Fruit fly (Drosophila melanogaster) whole organism, embryonic: ENCODE measurements around the gene GstT4.

ENCODE experiments used
- Antp ChIP-seq: fragments of 200-800 bp; sonication (Bioruptor generic); optimal IDR thresholded peaks from 3 replicates; lab custom pipeline; 2016; ENCODE audit warnings: missing biosample characterization, missing genetic modification characterization
- Asciz ChIP-seq: fragments of 200-800 bp; sonication (Bioruptor generic); optimal IDR thresholded peaks from 2 replicates; lab custom pipeline; 2017; ENCODE audit warnings: missing biosample characterization, mild to moderate bottlenecking, missing genetic modification characterization, missing genetic modification reagents
- B-H2 ChIP-seq: fragments of 200-800 bp; sonication (Bioruptor generic); optimal IDR thresholded peaks from 2 replicates; lab custom pipeline; 2018; ENCODE audit warnings: missing biosample characterization, mild to moderate bottlenecking, missing genetic modification characterization
- Bteb2 ChIP-seq: fragments of 200-800 bp; sonication (Bioruptor generic); optimal IDR thresholded peaks from 2 replicates; lab custom pipeline; 2016; ENCODE audit warnings: missing biosample characterization, missing genetic modification characterization
- CG1024 ChIP-seq: fragments of 200-800 bp; sonication (Bioruptor generic); IDR thresholded peaks from 2 replicates; pipeline ENCODE4 v1.3.6; 2022; ENCODE audit warnings: missing biosample characterization, missing genetic modification characterization
- CG10654 ChIP-seq: fragments of 200-800 bp; sonication (Bioruptor generic); optimal IDR thresholded peaks from 2 replicates; lab custom pipeline; 2016; ENCODE audit warnings: missing biosample characterization, missing genetic modification characterization
- CG11093 ChIP-seq: fragments of 200-800 bp; sonication (Bioruptor generic); IDR thresholded peaks from 3 replicates; pipeline ENCODE4 v1.3.6; 2022; ENCODE audit warnings: missing biosample characterization, missing genetic modification characterization
- CG15601 ChIP-seq: fragments of 200-800 bp; sonication (Bioruptor generic); optimal IDR thresholded peaks from 3 replicates; lab custom pipeline; 2019; ENCODE audit warnings: missing biosample characterization, mild to moderate bottlenecking, missing genetic modification characterization, moderate library complexity
- CG17186 ChIP-seq: fragments of 200-800 bp; sonication (Bioruptor generic); optimal IDR thresholded peaks from 3 replicates; lab custom pipeline; 2017; ENCODE audit warnings: missing biosample characterization, missing genetic modification reagents, missing genetic modification characterization
- CG18262 ChIP-seq: fragments of 200-800 bp; optimal IDR thresholded peaks from 3 replicates; lab custom pipeline; 2019; ENCODE audit warnings: missing biosample characterization, mild to moderate bottlenecking, missing genetic modification characterization, moderate library complexity
- CG30431 ChIP-seq: fragments of 200-800 bp; sonication (Bioruptor generic); optimal IDR thresholded peaks from 2 replicates; lab custom pipeline; 2017; ENCODE audit warnings: missing biosample characterization, missing genetic modification characterization
- CG31365 ChIP-seq: fragments of 200-800 bp; sonication (Bioruptor generic); optimal IDR thresholded peaks from 2 replicates; lab custom pipeline; 2018; ENCODE audit warnings: missing biosample characterization, mild to moderate bottlenecking, missing genetic modification characterization
- CG6765 ChIP-seq: fragments of 200-800 bp; sonication (Bioruptor generic); optimal IDR thresholded peaks from 3 replicates; lab custom pipeline; 2017; ENCODE audit warnings: missing biosample characterization, mild to moderate bottlenecking, missing genetic modification characterization
- CG7987 ChIP-seq: fragments of 200-800 bp; sonication (Bioruptor generic); optimal IDR thresholded peaks from 2 replicates; lab custom pipeline; 2018; ENCODE audit warnings: missing biosample characterization, mild to moderate bottlenecking, missing genetic modification characterization, moderate library complexity
- CG8765 ChIP-seq: fragments of 200-800 bp; sonication (Bioruptor generic); IDR thresholded peaks from 2 replicates; pipeline ENCODE4 v1.3.6; 2022; ENCODE audit warnings: missing biosample characterization, missing genetic modification characterization
- CG8924 ChIP-seq: fragments of 200-800 bp; optimal IDR thresholded peaks from 3 replicates; lab custom pipeline; 2019; ENCODE audit warnings: missing biosample characterization, mild to moderate bottlenecking, missing genetic modification characterization, moderate library complexity
- CG9797 ChIP-seq: fragments of 200-800 bp; sonication (Bioruptor generic); optimal IDR thresholded peaks from 3 replicates; lab custom pipeline; 2018; ENCODE audit warnings: missing biosample characterization, mild to moderate bottlenecking, missing genetic modification characterization
- CHES-1-like ChIP-seq: fragments of 200-800 bp; sonication (Bioruptor generic); optimal IDR thresholded peaks from 2 replicates; lab custom pipeline; 2016; ENCODE audit warnings: missing biosample characterization, missing genetic modification characterization
- D19A ChIP-seq: fragments of 200-800 bp; optimal IDR thresholded peaks from 3 replicates; lab custom pipeline; 2019; ENCODE audit warnings: missing biosample characterization, mild to moderate bottlenecking, missing genetic modification characterization, moderate library complexity
- Dll ChIP-seq: fragments of 200-800 bp; sonication (Bioruptor generic); IDR thresholded peaks from 4 replicates; pipeline ENCODE4 v1.3.6; 2022; ENCODE audit warnings: missing biosample characterization, missing genetic modification characterization; ENCODE audit not compliant: partially characterized antibody
- Dref ChIP-seq: fragments of 200-800 bp; sonication (Bioruptor generic); IDR thresholded peaks from 2 replicates; pipeline ENCODE4 v1.3.6; 2022; ENCODE audit warnings: missing biosample characterization, missing genetic modification characterization
- Eip74EF ChIP-seq, 2 experiments: fragments of 200-800 bp in 1 of 2; fragments of >200 bp in 1 of 2; sonication (Bioruptor generic) in 1 of 2; optimal IDR thresholded peaks; 2 replicates each; lab custom pipeline; 2017 to 2019; ENCODE audit warnings: missing biosample characterization in 2 of 2, missing genetic modification characterization in 2 of 2, mild to moderate bottlenecking in 1 of 2, moderate library complexity in 1 of 2
- Elba2 ChIP-seq: fragments of 200-800 bp; sonication (Bioruptor generic); optimal IDR thresholded peaks from 3 replicates; lab custom pipeline; 2016; ENCODE audit warnings: missing biosample characterization, missing genetic modification characterization
- Jarid2 ChIP-seq: fragments of 200-800 bp; sonication (Bioruptor generic); optimal IDR thresholded peaks from 3 replicates; lab custom pipeline; 2017; ENCODE audit warnings: mild to moderate bottlenecking, missing biosample characterization, missing genetic modification reagents, missing genetic modification characterization
- Lhr ChIP-seq: fragments of 200-800 bp; sonication (Bioruptor generic); optimal IDR thresholded peaks from 3 replicates; lab custom pipeline; 2017; ENCODE audit warnings: mild to moderate bottlenecking, missing biosample characterization, missing genetic modification reagents, missing genetic modification characterization
- Nf-YB ChIP-seq: fragments of 200-800 bp; sonication (Bioruptor generic); optimal IDR thresholded peaks from 3 replicates; lab custom pipeline; 2019; ENCODE audit warnings: missing biosample characterization, mild to moderate bottlenecking, missing genetic modification characterization, moderate library complexity
- Stat92E ChIP-seq, 3 experiments: fragments of >200 bp in 2 of 3; fragments of 200-800 bp in 1 of 3; sonication (Bioruptor generic) in 1 of 3; optimal IDR thresholded peaks; 2 replicates each; lab custom pipeline; 2017 to 2019; ENCODE audit warnings: missing biosample characterization in 3 of 3, missing genetic modification characterization in 3 of 3, mild to moderate bottlenecking in 1 of 3, moderate library complexity in 1 of 3
- Tbp ChIP-seq: fragments of >200 bp; optimal IDR thresholded peaks from 2 replicates; lab custom pipeline; 2018; ENCODE audit warnings: missing biosample characterization, missing genetic modification characterization
- YL-1 ChIP-seq: fragments of 200-800 bp; sonication (Bioruptor generic); optimal IDR thresholded peaks from 3 replicates; lab custom pipeline; 2017; ENCODE audit warnings: missing biosample characterization, mild to moderate bottlenecking, missing genetic modification characterization
- amos ChIP-seq: fragments of 200-800 bp; sonication (Bioruptor generic); IDR thresholded peaks from 2 replicates; pipeline ENCODE4 v1.3.6; 2022; ENCODE audit warnings: missing biosample characterization, missing genetic modification characterization; ENCODE audit not compliant: partially characterized antibody
- ara ChIP-seq: fragments of 200-800 bp; sonication (Bioruptor generic); IDR thresholded peaks from 2 replicates; pipeline ENCODE4 v1.3.6; 2022; ENCODE audit warnings: missing biosample characterization, missing genetic modification characterization
- az2 ChIP-seq: fragments of 200-800 bp; sonication (Bioruptor generic); optimal IDR thresholded peaks from 3 replicates; lab custom pipeline; 2016; ENCODE audit warnings: missing biosample characterization, missing genetic modification characterization
- br ChIP-seq: fragments of >200 bp; optimal IDR thresholded peaks from 2 replicates; lab custom pipeline; 2017
- bsh ChIP-seq, 2 experiments: fragments of 200-800 bp; sonication (Bioruptor generic); optimal IDR thresholded peaks; 2 replicates each; lab custom pipeline; 2017 to 2018; ENCODE audit warnings: mild to moderate bottlenecking in 2 of 2, missing biosample characterization in 2 of 2, missing genetic modification characterization in 2 of 2, moderate library complexity in 1 of 2
- cad ChIP-seq: fragments of >200 bp; optimal IDR thresholded peaks from 2 replicates; lab custom pipeline; 2017; ENCODE audit warnings: missing biosample characterization, missing genetic modification characterization
- chif ChIP-seq, 2 experiments: fragments of 200-800 bp; sonication (Bioruptor generic); optimal IDR thresholded peaks; 3 replicates each; lab custom pipeline; 2016; ENCODE audit warnings: missing biosample characterization in 2 of 2, missing genetic modification characterization in 2 of 2
- chinmo ChIP-seq: fragments of 200-800 bp; sonication (Bioruptor generic); IDR thresholded peaks from 4 replicates; pipeline ENCODE4 v1.3.6; 2022; ENCODE audit warnings: missing biosample characterization, missing genetic modification characterization; ENCODE audit not compliant: partially characterized antibody
- ems ChIP-seq: fragments of 200-800 bp; sonication (Bioruptor generic); optimal IDR thresholded peaks from 3 replicates; lab custom pipeline; 2016; ENCODE audit warnings: missing biosample characterization, missing genetic modification characterization
- her ChIP-seq: fragments of 200-800 bp; sonication (Bioruptor generic); optimal IDR thresholded peaks from 2 replicates; lab custom pipeline; 2016; ENCODE audit warnings: missing biosample characterization, missing genetic modification characterization
- inv ChIP-seq: fragments of 200-800 bp; sonication (Bioruptor generic); IDR thresholded peaks from 2 replicates; pipeline ENCODE4 v1.3.6; 2022; ENCODE audit warnings: missing biosample characterization, missing genetic modification characterization; ENCODE audit not compliant: partially characterized antibody
- jumu ChIP-seq: fragments of 200-800 bp; sonication (Bioruptor generic); optimal IDR thresholded peaks from 3 replicates; lab custom pipeline; 2016; ENCODE audit warnings: missing biosample characterization, missing genetic modification characterization
- kay ChIP-seq: fragments of 200-800 bp; sonication (Bioruptor generic); optimal IDR thresholded peaks from 2 replicates; lab custom pipeline; 2016; ENCODE audit warnings: missing biosample characterization, missing genetic modification characterization
- pb ChIP-seq: fragments of 200-800 bp; sonication (Bioruptor generic); optimal IDR thresholded peaks from 3 replicates; lab custom pipeline; 2016; ENCODE audit warnings: missing biosample characterization, missing genetic modification characterization
- row ChIP-seq: fragments of 200-800 bp; sonication (Bioruptor generic); IDR thresholded peaks from 3 replicates; pipeline ENCODE4 v1.3.6; 2022; ENCODE audit warnings: missing biosample characterization, missing genetic modification characterization
- sens ChIP-seq: fragments of 200-800 bp; sonication (Bioruptor generic); peaks from one replicate; lab custom pipeline; 2016; ENCODE audit warnings: missing biosample characterization, missing genetic modification characterization
- sima ChIP-seq: fragments of 200-800 bp; sonication (Bioruptor generic); optimal IDR thresholded peaks from 2 replicates; lab custom pipeline; 2016; ENCODE audit warnings: missing biosample characterization, missing genetic modification characterization
- tgo ChIP-seq: fragments of 200-800 bp; sonication (Bioruptor generic); IDR thresholded peaks from 3 replicates; pipeline ENCODE4 v1.3.6; 2022; ENCODE audit warnings: missing biosample characterization, missing genetic modification characterization
- usp ChIP-seq: fragments of >200 bp; optimal IDR thresholded peaks from 2 replicates; lab custom pipeline; 2017; ENCODE audit warnings: missing biosample characterization, missing genetic modification characterization
- vfl ChIP-seq: fragments of 200-800 bp; sonication (Bioruptor generic); optimal IDR thresholded peaks from 2 replicates; lab custom pipeline; 2016; ENCODE audit warnings: missing biosample characterization, missing genetic modification characterization
- yki ChIP-seq: fragments of >200 bp; optimal IDR thresholded peaks from 3 replicates; lab custom pipeline; 2018

GstT4 gene

DNA sequence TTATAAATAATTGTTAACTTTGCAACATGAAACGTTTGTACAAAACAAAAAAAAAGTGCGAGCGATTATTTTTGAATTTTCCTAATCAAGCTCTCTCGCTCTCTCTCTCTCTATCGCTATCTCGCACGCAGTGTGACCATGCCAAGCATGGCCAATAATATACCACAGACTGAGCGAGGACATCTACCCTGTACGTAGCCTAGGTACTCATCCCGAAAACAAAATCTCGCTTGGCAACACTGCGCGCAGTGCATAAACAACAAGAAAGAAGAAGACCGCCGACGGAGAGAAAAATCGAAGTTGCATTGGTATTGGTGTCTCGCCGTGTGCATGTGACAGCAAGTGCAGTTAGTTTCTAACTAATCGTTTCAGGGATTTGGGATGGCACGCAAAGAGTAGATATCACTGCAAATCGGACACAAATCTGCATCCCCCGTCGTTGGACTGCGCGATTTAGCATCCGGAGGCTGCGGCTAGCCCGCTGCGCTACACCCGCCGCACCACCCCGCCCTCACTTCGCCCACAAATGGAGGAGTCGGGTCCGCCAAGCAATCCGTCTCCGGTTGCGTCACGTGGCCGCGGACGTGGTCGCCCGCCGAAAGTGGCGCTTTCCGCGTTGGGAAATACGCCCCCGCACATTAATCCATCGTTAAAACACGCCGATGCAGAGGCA, 8.5 kb downstream of the GstT4 start, which contains the start of the genes CG1998 and Set2 (continued):
- TF ChIP-seq Stat92E (GFP tag; optimal IDR thresholded peaks at IDR 0.05; lab: Kevin White, UChicago), result peak in 1 of 3 experiments; percentile 30
- TF ChIP-seq chif (GFP tag; optimal IDR thresholded peaks at IDR 0.05; lab: Kevin White, UChicago), result no peak
- TF ChIP-seq CG9797 (GFP tag; lab: Kevin White, UChicago), result peak; percentile 94
- TF ChIP-seq vfl, result peak; percentile 10
- no peak for TF ChIP-seq Eip74EF (GFP tag; optimal IDR thresholded peaks at IDR 0.05; lab: Kevin White, UChicago)
- TF ChIP-seq yki, result no peak
- TF ChIP-seq br (lab: Kevin White, UChicago), result no peak
- TF ChIP-seq her, result no peak
- no peak for TF ChIP-seq CG11093 (GFP tag; lab: Robert Waterston, UW)
- TF ChIP-seq sima (GFP tag; lab: Kevin White, UChicago), result no peak
- TF ChIP-seq CG10654, result peak; percentile 10
- no peak for TF ChIP-seq kay (GFP tag; lab: Kevin White, UChicago)
- TF ChIP-seq tgo (GFP tag; lab: Robert Waterston, UW), result no peak
- peak; percentile 83 for TF ChIP-seq YL-1 (GFP tag; lab: Kevin White, UChicago)
- peak; percentile 46; the same call in 1 of the 2 replicates for TF ChIP-seq inv (GFP tag; lab: Robert Waterston, UW)
- no peak for TF ChIP-seq CG8765 (GFP tag; lab: Robert Waterston, UW)
- TF ChIP-seq Dll (GFP tag; lab: Robert Waterston, UW), result 0 out of 4 replicates have a peak, but pooled peaks have one; percentile 41
- TF ChIP-seq amos (GFP tag; lab: Robert Waterston, UW), result peak; percentile 47; the same call in 1 of the 2 replicates
- peak; percentile 35 for TF ChIP-seq Nf-YB (GFP tag; lab: Kevin White, UChicago)
- TF ChIP-seq ara (GFP tag; lab: Robert Waterston, UW), result no peak
- peak; percentile 35 for TF ChIP-seq CG15601 (tag; lab: Kevin White, UChicago)
- TF ChIP-seq pb, result no peak
- no peak for TF ChIP-seq cad (GFP tag; lab: Kevin White, UChicago)
- no peak for TF ChIP-seq B-H2 (GFP tag; lab: Kevin White, UChicago)
- TF ChIP-seq CG8924, result peak; percentile 45
- no peak for TF ChIP-seq CG1024 (GFP tag; lab: Robert Waterston, UW)
- TF ChIP-seq chinmo (GFP tag; lab: Robert Waterston, UW), result peak; percentile 96
- TF ChIP-seq CG18262 (tag; lab: Kevin White, UChicago), result no peak
- TF ChIP-seq Antp (GFP tag; lab: Kevin White, UChicago), result peak; percentile 26
- peak; percentile 91 for TF ChIP-seq Lhr (GFP tag; lab: Kevin White, UChicago)
- peak; percentile 68 for TF ChIP-seq CG17186 (GFP tag; lab: Kevin White, UChicago)
- TF ChIP-seq CG6765 (GFP tag; lab: Kevin White, UChicago), result no peak
- TF ChIP-seq Bteb2, result peak; percentile 6
- TF ChIP-seq CG7987 (GFP tag; lab: Kevin White, UChicago), result peak; percentile 62
- TF ChIP-seq usp (GFP tag; lab: Kevin White, UChicago), result no peak
- TF ChIP-seq Elba2 (GFP tag; lab: Kevin White, UChicago), result peak; percentile 67
- peak; percentile 73 for TF ChIP-seq CHES-1-like (GFP tag; lab: Kevin White, UChicago)
- TF ChIP-seq D19A (tag; lab: Kevin White, UChicago), result no peak
- peak; percentile 7 for TF ChIP-seq jumu (GFP tag; lab: Kevin White, UChicago)
- no peak for TF ChIP-seq az2 (GFP tag; lab: Kevin White, UChicago)
- TF ChIP-seq Jarid2 (GFP tag; lab: Kevin White, UChicago), result no peak
- peak; percentile 60 for TF ChIP-seq Dref (GFP tag; lab: Robert Waterston, UW)
- TF ChIP-seq row (GFP tag; lab: Robert Waterston, UW), result peak; percentile 51; the same call in 2 of the 3 replicates
- TF ChIP-seq bsh (GFP tag; optimal IDR thresholded peaks at IDR 0.05; lab: Kevin White, UChicago), result no peak
- no peak for TF ChIP-seq Asciz (GFP tag; lab: Kevin White, UChicago)
- peak; percentile 28 for TF ChIP-seq CG31365 (tag; lab: Kevin White, UChicago)
- TF ChIP-seq sens (GFP tag; lab: Kevin White, UChicago), result no peak
- TF ChIP-seq CG30431 (GFP tag; lab: Kevin White, UChicago), result no peak
- no peak for TF ChIP-seq Tbp (GFP tag; lab: Kevin White, UChicago)
- TF ChIP-seq ems (GFP tag; lab: Kevin White, UChicago), result peak; percentile 8
